Worm (Caenorhabditis elegans) whole organism, young adult: ENCODE results near the gene Y66D12A.19.

Source experiments
- T07F8.4 ChIP-seq: sonication (generic microtip); optimal IDR thresholded peaks from 2 replicates; lab custom pipeline; 2016; ENCODE audit warnings: mild to moderate bottlenecking, missing genetic modification characterization, moderate library complexity, missing compliant biosample characterization
- cebp-2 ChIP-seq: fragments of 200-800 bp; sonication (Bioruptor generic); IDR thresholded peaks from 2 replicates; pipeline ENCODE4 v1.3.6; 2022; ENCODE audit warnings: missing genetic modification characterization, missing compliant biosample characterization
- ceh-100 ChIP-seq: fragments of 200-800 bp; sonication (Bioruptor generic); IDR thresholded peaks from 2 replicates; pipeline ENCODE4 v1.3.6; 2022; ENCODE audit warnings: missing genetic modification reagents, missing genetic modification characterization, missing compliant biosample characterization
- dpff-1 ChIP-seq: sonication (generic microtip); optimal IDR thresholded peaks from 2 replicates; lab custom pipeline; 2017; ENCODE audit warnings: mild to moderate bottlenecking, missing genetic modification characterization, missing compliant biosample characterization
- hrde-1 ChIP-seq: sonication (generic microtip); optimal IDR thresholded peaks from 2 replicates; lab custom pipeline; 2016; ENCODE audit warnings: missing genetic modification characterization, mild to moderate bottlenecking, missing compliant biosample characterization, moderate library complexity, missing genotype, missing genetic modification reagents, borderline replicate concordance
- lin-35 ChIP-seq, 3 experiments: fragments of 150-350 bp in 2 of 3; sonication (generic microtip) in 1 of 3; optimal IDR thresholded peaks; 2 replicates each; lab custom pipeline; 2014 to 2018; ENCODE audit warnings: missing biosample characterization in 3 of 3, missing genetic modification characterization in 3 of 3, missing genetic modification reagents in 3 of 3
- nhr-120 ChIP-seq: fragments of 200-800 bp; sonication (Bioruptor generic); IDR thresholded peaks from 2 replicates; pipeline ENCODE4 v1.3.6; 2022; ENCODE audit warnings: missing genetic modification characterization, missing compliant biosample characterization
- nhr-179 ChIP-seq: sonication (generic microtip); optimal IDR thresholded peaks from 2 replicates; lab custom pipeline; 2016; ENCODE audit warnings: mild to moderate bottlenecking, missing genetic modification characterization, missing compliant biosample characterization
- pha-4 ChIP-seq: fragments of 150-350 bp; sonication (generic microtip); optimal IDR thresholded peaks from 2 replicates; lab custom pipeline; 2014; ENCODE audit warnings: missing biosample characterization, missing genetic modification reagents, missing genetic modification characterization
- somi-1 ChIP-seq: fragments of 200-800 bp; sonication (Bioruptor generic); optimal IDR thresholded peaks from 2 replicates; lab custom pipeline; 2018; ENCODE audit warnings: mild to moderate bottlenecking, missing genetic modification characterization, missing compliant biosample characterization
- tbp1 ChIP-seq: fragments of 200-800 bp; sonication (Bioruptor generic); optimal IDR thresholded peaks from 2 replicates; lab custom pipeline; 2018; ENCODE audit warnings: mild to moderate bottlenecking, missing genetic modification characterization, missing compliant biosample characterization
- unc-130 ChIP-seq: sonication (generic microtip); optimal IDR thresholded peaks from 2 replicates; lab custom pipeline; 2016; ENCODE audit warnings: missing genetic modification reagents, missing genetic modification characterization, missing compliant biosample characterization
- unc-62 ChIP-seq: fragments of 150-350 bp; optimal IDR thresholded peaks from 2 replicates; lab custom pipeline; 2014; ENCODE audit warnings: missing biosample characterization, missing genetic modification reagents, missing genetic modification characterization
- zfh-2 ChIP-seq: fragments of 200-800 bp; sonication (Bioruptor generic); conservative IDR thresholded peaks from 2 replicates; pipeline ENCODE4 v1.3.6; 2022; ENCODE audit warnings: missing genetic modification reagents, missing genetic modification characterization, missing compliant biosample characterization

ce11 chrIII:11470311-11470858 is 38.5 kb upstream of the Y66D12A.19 start, which contains the start of gene bed-2:
- TF ChIP-seq tbp1 (no peak), dpff-1 (tag; lab: Kevin White, UChicago) (no peak), unc-62 (GFP tag; lab: Kevin White, UChicago) (no peak), ceh-100 (GFP tag; lab: Robert Waterston, UW) (no peak), somi-1 (no peak), nhr-179 (tag; lab: Kevin White, UChicago) (no peak), T07F8.4 (tag; lab: Kevin White, UChicago) (no peak), lin-35 (GFP tag; optimal IDR thresholded peaks at IDR 0.05; lab: Kevin White, UChicago) (no peak), nhr-120 (GFP tag; lab: Robert Waterston, UW) (no peak), cebp-2 (GFP tag; lab: Robert Waterston, UW) (no peak), unc-130 (no peak), hrde-1 (tag; lab: Kevin White, UChicago) (no peak), pha-4 (no peak), zfh-2 (GFP tag; lab: Robert Waterston, UW) (no peak)
